Worm (Caenorhabditis elegans) whole organism, L3 larva: ENCODE results near the gene Y46D2A.3.

ENCODE experiments used
- ceh-9 ChIP-seq: sonication (generic microtip); optimal IDR thresholded peaks from 2 replicates; lab custom pipeline; 2018; ENCODE audit warnings: missing biosample characterization, missing genetic modification characterization
- daf-12 ChIP-seq: fragments of 150-350 bp; optimal IDR thresholded peaks from 2 replicates; lab custom pipeline; 2014; ENCODE audit warnings: missing biosample characterization, missing genetic modification reagents, missing genetic modification characterization
- eor-1 ChIP-seq, 2 experiments: fragments of 150-350 bp; optimal IDR thresholded peaks; 2 replicates each; lab custom pipeline; 2014 to 2018; ENCODE audit warnings: missing biosample characterization in 2 of 2, missing genetic modification characterization in 2 of 2
- fkh-2 ChIP-seq: fragments of 150-350 bp; optimal IDR thresholded peaks from 2 replicates; lab custom pipeline; 2014; ENCODE audit warnings: missing biosample characterization, missing genetic modification reagents, missing genetic modification characterization
- hmg-11 ChIP-seq: sonication (generic microtip); optimal IDR thresholded peaks from 2 replicates; lab custom pipeline; 2016; ENCODE audit warnings: missing genetic modification characterization, missing compliant biosample characterization
- jun-1 ChIP-seq: fragments of 150-350 bp; optimal IDR thresholded peaks from 2 replicates; lab custom pipeline; 2014; ENCODE audit warnings: missing biosample characterization, missing genetic modification reagents, missing genetic modification characterization
- lsy-12 ChIP-seq: sonication (generic microtip); optimal IDR thresholded peaks from 2 replicates; lab custom pipeline; 2016; ENCODE audit warnings: mild to moderate bottlenecking, missing genetic modification characterization, missing compliant biosample characterization
- nfya-1 ChIP-seq: sonication (generic microtip); optimal IDR thresholded peaks from 2 replicates; lab custom pipeline; 2017; ENCODE audit warnings: missing genetic modification characterization, mild to moderate bottlenecking, missing compliant biosample characterization, antibody characterized with exemption, moderate library complexity; ENCODE audit not compliant: insufficient read depth
- nhr-11 ChIP-seq: fragments of 150-350 bp; optimal IDR thresholded peaks from 2 replicates; lab custom pipeline; 2014; ENCODE audit warnings: missing biosample characterization, missing genetic modification characterization
- nhr-237 ChIP-seq: fragments of 150-350 bp; optimal IDR thresholded peaks from 2 replicates; lab custom pipeline; 2014; ENCODE audit warnings: missing biosample characterization, missing genetic modification characterization
- nhr-25 ChIP-seq: sonication (generic microtip); optimal IDR thresholded peaks from 2 replicates; lab custom pipeline; 2017; ENCODE audit warnings: missing biosample characterization, missing genetic modification characterization
- nhr-28 ChIP-seq: fragments of 150-350 bp; optimal IDR thresholded peaks from 2 replicates; lab custom pipeline; 2014; ENCODE audit warnings: missing biosample characterization, missing genetic modification characterization
- nhr-43 ChIP-seq: sonication (generic microtip); optimal IDR thresholded peaks from 2 replicates; lab custom pipeline; 2016; ENCODE audit warnings: mild to moderate bottlenecking, missing genetic modification characterization, missing compliant biosample characterization; ENCODE audit not compliant: poor library complexity, severe bottlenecking
- nhr-77 ChIP-seq: fragments of 150-350 bp; optimal IDR thresholded peaks from 2 replicates; lab custom pipeline; 2014; ENCODE audit warnings: missing biosample characterization, missing genetic modification characterization
- pha-4 ChIP-seq: fragments of 150-350 bp; optimal IDR thresholded peaks from 2 replicates; lab custom pipeline; 2014; ENCODE audit warnings: missing biosample characterization, missing genetic modification reagents, missing genetic modification characterization
- snpc-4 ChIP-seq: fragments of 150-350 bp; optimal IDR thresholded peaks from 2 replicates; lab custom pipeline; 2014; ENCODE audit warnings: missing biosample characterization, missing genetic modification characterization
- tbx-2 ChIP-seq: sonication (generic microtip); optimal IDR thresholded peaks from 2 replicates; lab custom pipeline; 2016; ENCODE audit warnings: mild to moderate bottlenecking, missing genetic modification characterization, missing compliant biosample characterization
- unc-39 ChIP-seq: sonication (generic microtip); optimal IDR thresholded peaks from 4 replicates; lab custom pipeline; 2017; ENCODE audit warnings: missing biosample characterization, missing genetic modification characterization
- ztf-11 ChIP-seq: fragments of 150-350 bp; optimal IDR thresholded peaks from 2 replicates; lab custom pipeline; 2014; ENCODE audit warnings: missing biosample characterization, missing genetic modification characterization
- ztf-4 ChIP-seq: fragments of 150-350 bp; optimal IDR thresholded peaks from 2 replicates; lab custom pipeline; 2014; ENCODE audit warnings: missing biosample characterization, missing genetic modification characterization

Gene Y46D2A.3

DNA sequence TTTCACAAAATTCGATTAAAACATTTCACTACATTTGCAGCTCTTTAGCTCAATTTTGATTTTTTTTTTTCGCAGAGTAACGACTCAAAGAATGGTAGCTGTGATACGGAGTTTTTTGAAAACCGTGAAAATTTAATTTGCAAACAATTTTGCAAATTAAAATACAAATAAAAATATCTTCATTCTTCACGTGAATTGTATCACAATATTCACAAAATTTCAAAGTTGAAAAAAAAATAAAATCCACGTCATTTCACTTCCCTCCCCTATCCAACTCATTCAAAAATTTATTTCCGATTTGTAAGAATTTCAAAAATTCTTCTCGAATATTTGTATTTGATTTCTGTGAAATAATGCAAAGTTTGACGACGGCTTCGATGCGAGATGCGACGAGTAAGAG is 48.4 kb downstream of the Y46D2A.3 start, which contains the start of gene wht-4:
wht-4 (plus strand) TSS at position 301 of the 400 bp plus-strand sequence.
- no peak for TF ChIP-seq nhr-25
- no peak for TF ChIP-seq lsy-12 (tag; lab: Kevin White, UChicago)
- no peak for TF ChIP-seq nhr-237 (tag; lab: Kevin White, UChicago)
- TF ChIP-seq nhr-77 (tag; lab: Kevin White, UChicago), result no peak

ce11 chrII:3277686-3278085 is 49.3 kb downstream of the Y46D2A.3 start, which contains the start of gene F02E11.4:
Gene F02E11.4 (minus strand): TSS chrII:3277786.
- TF ChIP-seq ztf-4 (no peak), nhr-25 (no peak), pha-4 (tag; lab: Kevin White, UChicago) (no peak), nfya-1 (no peak), daf-12 (no peak), unc-39 (tag; lab: Kevin White, UChicago) (no peak), ceh-9 (tag; lab: Kevin White, UChicago) (no peak), nhr-43 (no peak), snpc-4 (tag; lab: Kevin White, UChicago) (no peak), nhr-77 (tag; lab: Kevin White, UChicago) (no peak), eor-1 (tag; optimal IDR thresholded peaks at IDR 0.05; lab: Kevin White, UChicago) (no peak), hmg-11 (no peak), jun-1 (no peak), nhr-11 (tag; lab: Kevin White, UChicago) (no peak), nhr-28 (tag; lab: Kevin White, UChicago) (no peak), fkh-2 (tag; lab: Kevin White, UChicago) (no peak), tbx-2 (tag; lab: Kevin White, UChicago) (no peak), ztf-11 (tag; lab: Kevin White, UChicago) (no peak)
